Worm (Caenorhabditis elegans): ENCODE results near the gene acs-14.

ce11 chrV:9492460-9492859 lies 15.5 kb upstream of the acs-14 start:
- TF ChIP-seq hmg-4 (GFP tag; optimal IDR thresholded peaks at IDR 0.05) (no peak), F13C5.2 (tag; optimal IDR thresholded peaks at IDR 0.05) (no peak), B0310.2 (tag; optimal IDR thresholded peaks at IDR 0.05) (no peak), tbx-37 (GFP tag; conservative IDR thresholded peaks at IDR 0.05) (no peak), ceh-36 (tag; optimal IDR thresholded peaks at IDR 0.05) (no peak)
